Fruit fly (Drosophila melanogaster) whole organism, embryonic: ENCODE data around the gene wuho.
A peak's percentile ranks its signal among the peaks of the same experiment; 100 is the strongest.

Experiments
- Abd-B ChIP-seq: fragments of 200-800 bp; sonication (Bioruptor generic); optimal IDR thresholded peaks from 2 replicates; lab custom pipeline; 2018; ENCODE audit warnings: missing biosample characterization, mild to moderate bottlenecking, missing genetic modification characterization, moderate library complexity
- Awh ChIP-seq: fragments of 200-800 bp; sonication (Bioruptor generic); IDR thresholded peaks from 2 replicates; pipeline ENCODE4, ENCODE4 v1.3.6; 2022; ENCODE audit warnings: missing biosample characterization, missing genetic modification characterization
- Blimp-1 ChIP-seq: fragments of 200-800 bp; sonication (Bioruptor generic); optimal IDR thresholded peaks from 3 replicates; lab custom pipeline; 2018; ENCODE audit warnings: missing biosample characterization, missing genetic modification characterization, mild to moderate bottlenecking, moderate library complexity, missing genetic modification reagents
- CG10366 ChIP-seq: fragments of 200-800 bp; sonication (Bioruptor generic); IDR thresholded peaks from 2 replicates; pipeline ENCODE4 v1.3.6; 2022; ENCODE audit warnings: missing biosample characterization, missing genetic modification characterization
- CG10543 ChIP-seq: fragments of 200-800 bp; sonication (Bioruptor generic); optimal IDR thresholded peaks from 3 replicates; lab custom pipeline; 2017; ENCODE audit warnings: missing biosample characterization, mild to moderate bottlenecking, missing genetic modification characterization, moderate library complexity
- CG11456 ChIP-seq: fragments of 200-800 bp; sonication (Bioruptor generic); IDR thresholded peaks from 3 replicates; pipeline ENCODE4 v1.3.6; 2022; ENCODE audit warnings: missing biosample characterization, missing genetic modification characterization
- CG11723 ChIP-seq: fragments of 200-800 bp; sonication (Bioruptor generic); optimal IDR thresholded peaks from 2 replicates; lab custom pipeline; 2017; ENCODE audit warnings: missing biosample characterization, mild to moderate bottlenecking, missing genetic modification characterization
- CG12155 ChIP-seq: fragments of 200-800 bp; sonication (Bioruptor generic); optimal IDR thresholded peaks from 3 replicates; lab custom pipeline; 2016; ENCODE audit warnings: missing biosample characterization, missing genetic modification characterization
- CG1233 ChIP-seq: fragments of 200-800 bp; sonication (Bioruptor generic); optimal IDR thresholded peaks from 4 replicates; lab custom pipeline; 2018; ENCODE audit warnings: missing biosample characterization, mild to moderate bottlenecking, missing genetic modification characterization
- CG13424 ChIP-seq: fragments of 200-800 bp; sonication (Bioruptor generic); optimal IDR thresholded peaks from 2 replicates; lab custom pipeline; 2019; ENCODE audit warnings: missing biosample characterization, mild to moderate bottlenecking, missing genetic modification characterization, moderate library complexity
- CG14050 ChIP-seq: fragments of 200-800 bp; sonication (Bioruptor generic); IDR thresholded peaks from 3 replicates; pipeline ENCODE4 v1.3.6; 2022; ENCODE audit warnings: missing biosample characterization, missing genetic modification characterization
- CG14710 ChIP-seq: fragments of 200-800 bp; sonication (Bioruptor generic); optimal IDR thresholded peaks from 3 replicates; lab custom pipeline; 2019; ENCODE audit warnings: missing biosample characterization, mild to moderate bottlenecking, missing genetic modification characterization, moderate library complexity
- CG1792 ChIP-seq: fragments of 200-800 bp; sonication (Bioruptor generic); optimal IDR thresholded peaks from 2 replicates; lab custom pipeline; 2016; ENCODE audit warnings: missing biosample characterization, missing genetic modification characterization
- CG34376 ChIP-seq: fragments of 200-800 bp; sonication (Bioruptor generic); optimal IDR thresholded peaks from 2 replicates; lab custom pipeline; 2018; ENCODE audit warnings: missing biosample characterization, mild to moderate bottlenecking, missing genetic modification characterization
- CG4282 ChIP-seq: fragments of 200-800 bp; sonication (Bioruptor generic); optimal IDR thresholded peaks from 2 replicates; lab custom pipeline; 2016; ENCODE audit warnings: missing biosample characterization, missing genetic modification characterization
- CG4404 ChIP-seq: fragments of 200-800 bp; sonication (Bioruptor generic); IDR thresholded peaks from 2 replicates; pipeline ENCODE4 v1.3.6; 2022; ENCODE audit warnings: missing biosample characterization, missing genetic modification characterization
- CG4730 ChIP-seq: fragments of 200-800 bp; sonication (Bioruptor generic); IDR thresholded peaks from 2 replicates; pipeline ENCODE4 v1.3.6; 2022; ENCODE audit warnings: missing biosample characterization, missing genetic modification characterization
- CG4820 ChIP-seq: fragments of 200-800 bp; sonication (Bioruptor generic); optimal IDR thresholded peaks from 3 replicates; lab custom pipeline; 2016; ENCODE audit warnings: missing biosample characterization, missing genetic modification characterization
- CG6654 ChIP-seq: fragments of 200-800 bp; sonication (Bioruptor generic); optimal IDR thresholded peaks from 2 replicates; lab custom pipeline; 2017; ENCODE audit warnings: missing biosample characterization, mild to moderate bottlenecking, missing genetic modification characterization
- CG6765 ChIP-seq: fragments of 200-800 bp; sonication (Bioruptor generic); optimal IDR thresholded peaks from 3 replicates; lab custom pipeline; 2017; ENCODE audit warnings: missing biosample characterization, mild to moderate bottlenecking, missing genetic modification characterization
- CG6854 ChIP-seq: fragments of 200-800 bp; sonication (Bioruptor generic); optimal IDR thresholded peaks from 3 replicates; lab custom pipeline; 2017; ENCODE audit warnings: missing biosample characterization, mild to moderate bottlenecking, missing genetic modification characterization
- CG7271 ChIP-seq: fragments of 200-800 bp; sonication (Bioruptor generic); optimal IDR thresholded peaks from 2 replicates; lab custom pipeline; 2018; ENCODE audit warnings: missing biosample characterization, mild to moderate bottlenecking, missing genetic modification characterization, moderate library complexity
- CG9437 ChIP-seq: fragments of 200-800 bp; sonication (Bioruptor generic); optimal IDR thresholded peaks from 2 replicates; lab custom pipeline; 2018; ENCODE audit warnings: missing biosample characterization, mild to moderate bottlenecking, missing genetic modification characterization
- CG9727 ChIP-seq: fragments of 200-800 bp; sonication (Bioruptor generic); optimal IDR thresholded peaks from 3 replicates; lab custom pipeline; 2017; ENCODE audit warnings: missing biosample characterization, mild to moderate bottlenecking, missing genetic modification characterization
- CHES-1-like ChIP-seq: fragments of 200-800 bp; sonication (Bioruptor generic); optimal IDR thresholded peaks from 2 replicates; lab custom pipeline; 2016; ENCODE audit warnings: missing biosample characterization, missing genetic modification characterization
- CTCF ChIP-seq: fragments of 200-800 bp; sonication (Bioruptor generic); optimal IDR thresholded peaks from 2 replicates; lab custom pipeline; 2017; ENCODE audit warnings: missing biosample characterization, mild to moderate bottlenecking, missing genetic modification characterization, moderate library complexity
- D19A ChIP-seq: fragments of 200-800 bp; optimal IDR thresholded peaks from 3 replicates; lab custom pipeline; 2019; ENCODE audit warnings: missing biosample characterization, mild to moderate bottlenecking, missing genetic modification characterization, moderate library complexity
- Dbx ChIP-seq: fragments of 200-800 bp; sonication (Bioruptor generic); IDR thresholded peaks from 3 replicates; pipeline ENCODE4 v1.3.6; 2022; ENCODE audit warnings: missing biosample characterization, missing genetic modification characterization
- E2f1 ChIP-seq: fragments of 200-800 bp; sonication (Bioruptor generic); IDR thresholded peaks from 2 replicates; pipeline ENCODE4 v1.3.6; 2022; ENCODE audit warnings: missing biosample characterization, missing genetic modification characterization
- HLH4C ChIP-seq: fragments of 200-800 bp; sonication (Bioruptor generic); IDR thresholded peaks from 3 replicates; pipeline ENCODE4 v1.3.6; 2022; ENCODE audit warnings: missing biosample characterization, missing genetic modification characterization; ENCODE audit not compliant: partially characterized antibody
- HLH54F ChIP-seq: fragments of 200-800 bp; sonication (Bioruptor generic); optimal IDR thresholded peaks from 3 replicates; lab custom pipeline; 2016; ENCODE audit warnings: missing biosample characterization, missing genetic modification characterization
- MTF-1 ChIP-seq: fragments of 200-800 bp; sonication (Bioruptor generic); optimal IDR thresholded peaks from 2 replicates; lab custom pipeline; 2018; ENCODE audit warnings: missing biosample characterization, mild to moderate bottlenecking, missing genetic modification characterization, borderline replicate concordance
- Poxn ChIP-seq: fragments of 200-800 bp; sonication (Bioruptor generic); IDR thresholded peaks from 2 replicates; pipeline ENCODE4 v1.3.6; 2022; ENCODE audit warnings: missing biosample characterization, missing genetic modification characterization
- Rx ChIP-seq: fragments of 200-800 bp; sonication (Bioruptor generic); IDR thresholded peaks from 2 replicates; pipeline ENCODE4 v1.3.6; 2022; ENCODE audit warnings: missing biosample characterization, missing genetic modification characterization
- Six4 ChIP-seq: fragments of 200-800 bp; sonication (Bioruptor generic); optimal IDR thresholded peaks from 2 replicates; lab custom pipeline; 2016; ENCODE audit warnings: missing biosample characterization, missing genetic modification characterization
- ase ChIP-seq: fragments of 200-800 bp; sonication (Bioruptor generic); IDR thresholded peaks from 3 replicates; pipeline ENCODE4 v1.3.6; 2022; ENCODE audit warnings: missing biosample characterization, missing genetic modification characterization
- chn ChIP-seq: fragments of 200-800 bp; sonication (Bioruptor generic); optimal IDR thresholded peaks from 2 replicates; lab custom pipeline; 2016; ENCODE audit warnings: missing biosample characterization, missing genetic modification characterization
- dmrt99B ChIP-seq: fragments of 200-800 bp; sonication (Bioruptor generic); optimal IDR thresholded peaks from 2 replicates; lab custom pipeline; 2018; ENCODE audit warnings: missing biosample characterization, mild to moderate bottlenecking, missing genetic modification characterization, moderate library complexity
- emc ChIP-seq: fragments of 200-800 bp; sonication (Bioruptor generic); optimal IDR thresholded peaks from 2 replicates; lab custom pipeline; 2016; ENCODE audit warnings: missing biosample characterization, missing genetic modification characterization
- fd102C ChIP-seq: fragments of 200-800 bp; sonication (Bioruptor generic); optimal IDR thresholded peaks from 2 replicates; lab custom pipeline; 2018; ENCODE audit warnings: missing biosample characterization, mild to moderate bottlenecking, missing genetic modification characterization, moderate library complexity
- gcm2 ChIP-seq: fragments of 200-800 bp; sonication (Bioruptor generic); optimal IDR thresholded peaks from 2 replicates; lab custom pipeline; 2016; ENCODE audit warnings: missing biosample characterization, missing genetic modification characterization
- gem ChIP-seq: fragments of 200-800 bp; sonication (Bioruptor generic); optimal IDR thresholded peaks from 2 replicates; lab custom pipeline; 2019; ENCODE audit warnings: missing biosample characterization, mild to moderate bottlenecking, missing genetic modification characterization, moderate library complexity
- gt ChIP-seq: fragments of 200-800 bp; sonication (Bioruptor generic); IDR thresholded peaks from 2 replicates; pipeline ENCODE4 v1.3.6; 2022; ENCODE audit warnings: missing biosample characterization, missing genetic modification characterization
- lov ChIP-seq, 2 experiments: fragments of 200-800 bp in 1 of 2; fragments of >200 bp in 1 of 2; sonication (Bioruptor generic) in 1 of 2; IDR thresholded peaks in 1 of 2; optimal IDR thresholded peaks in 1 of 2; 2 replicates in 1 of 2; 3 replicates in 1 of 2; pipeline versions ENCODE4 v1.3.6 to Lab custom; 2017 to 2022; ENCODE audit warnings: missing biosample characterization in 1 of 2, missing genetic modification characterization in 1 of 2
- maf-S ChIP-seq: fragments of 200-800 bp; sonication (Bioruptor generic); optimal IDR thresholded peaks from 2 replicates; lab custom pipeline; 2016; ENCODE audit warnings: missing biosample characterization, missing genetic modification characterization
- prd ChIP-seq, 3 experiments: fragments of >200 bp in 2 of 3; fragments of 200-800 bp in 1 of 3; sonication (Bioruptor generic) in 1 of 3; optimal IDR thresholded peaks in 2 of 3; IDR thresholded peaks in 1 of 3; 2 replicates in 2 of 3; 3 replicates in 1 of 3; pipeline versions ENCODE4 v1.3.6 to Lab custom; 2017 to 2022; ENCODE audit warnings: missing biosample characterization in 1 of 3, missing genetic modification characterization in 1 of 3
- ranshi ChIP-seq: fragments of 200-800 bp; sonication (Bioruptor generic); IDR thresholded peaks from 2 replicates; pipeline ENCODE4 v1.3.6; 2022; ENCODE audit warnings: missing biosample characterization, missing genetic modification characterization
- ssp ChIP-seq: fragments of 200-800 bp; sonication (Bioruptor generic); IDR thresholded peaks from 2 replicates; pipeline ENCODE4 v1.3.6; 2022; ENCODE audit warnings: missing biosample characterization, missing genetic modification characterization
- wdn ChIP-seq: fragments of 200-800 bp; sonication (Bioruptor generic); IDR thresholded peaks from 2 replicates; pipeline ENCODE4 v1.3.6; 2022; ENCODE audit warnings: missing biosample characterization, missing genetic modification characterization

wuho gene

dm6 chrX:6316858-6317474, 29.1 kb downstream of the wuho start (continued):
- TF ChIP-seq ase (GFP tag; lab: Robert Waterston, UW): peak; percentile 56; the same call in 2 of the 3 replicates
- peak; percentile 42 for TF ChIP-seq chn
- peak; percentile 54 for TF ChIP-seq Blimp-1 (GFP tag; lab: Kevin White, UChicago)
- TF ChIP-seq CG1792: no peak
- no peak for TF ChIP-seq CG12155 (GFP tag; lab: Kevin White, UChicago)
- peak; percentile 33; the same call in 1 of the 2 replicates for TF ChIP-seq CG4404 (GFP tag; lab: Robert Waterston, UW)
- peak; percentile 73 for TF ChIP-seq Dbx (GFP tag; lab: Robert Waterston, UW)
- peak; percentile 50; the same call in 1 of the 2 replicates for TF ChIP-seq Awh (GFP tag; lab: Robert Waterston, UW)
- TF ChIP-seq E2f1 (GFP tag; lab: Robert Waterston, UW): peak; percentile 58
- peak; percentile 60 for TF ChIP-seq CG14050 (GFP tag; lab: Robert Waterston, UW)
- TF ChIP-seq CG11723 (GFP tag; lab: Kevin White, UChicago): no peak
- peak; percentile 40 for TF ChIP-seq HLH54F (GFP tag; lab: Kevin White, UChicago)
- no peak for TF ChIP-seq CG4282
- TF ChIP-seq CTCF (GFP tag; lab: Kevin White, UChicago): peak; percentile 5
- peak; percentile 51 for TF ChIP-seq CG34376 (GFP tag; lab: Kevin White, UChicago)
- TF ChIP-seq ranshi (GFP tag; lab: Robert Waterston, UW): peak; percentile 70
- TF ChIP-seq CG13424 (tag; lab: Kevin White, UChicago): peak; percentile 66
- peak; percentile 66 for TF ChIP-seq wdn (GFP tag; lab: Robert Waterston, UW)
- TF ChIP-seq maf-S: peak; percentile 18
- no peak for TF ChIP-seq lov (optimal IDR thresholded peaks at IDR 0.05; lab: Kevin White, UChicago)
- no peak for TF ChIP-seq lov (GFP tag; IDR thresholded peaks at IDR 0.05; lab: Robert Waterston, UW)
- TF ChIP-seq gem (tag; lab: Kevin White, UChicago): peak; percentile 66
- TF ChIP-seq Rx (GFP tag; lab: Robert Waterston, UW): peak; percentile 49
- peak; percentile 66 for TF ChIP-seq CG6765 (GFP tag; lab: Kevin White, UChicago)
- peak; percentile 29 for TF ChIP-seq CHES-1-like (GFP tag; lab: Kevin White, UChicago)
- peak; percentile 38 for TF ChIP-seq CG9437 (GFP tag; lab: Kevin White, UChicago)
- TF ChIP-seq HLH4C: no peak
- TF ChIP-seq emc: no peak
- peak; percentile 29; the same call in 1 of the 2 replicates for TF ChIP-seq Poxn
- no peak for TF ChIP-seq CG6654
- 0 out of 2 replicates have a peak, but pooled peaks have one; percentile 27 for TF ChIP-seq CG4730
- TF ChIP-seq CG11456: peak; percentile 56; the same call in 1 of the 3 replicates
- TF ChIP-seq Abd-B (GFP tag; lab: Kevin White, UChicago): peak; percentile 32
- TF ChIP-seq fd102C (GFP tag; lab: Kevin White, UChicago): no peak
- peak; percentile 57 for TF ChIP-seq CG9727 (GFP tag; lab: Kevin White, UChicago)
- TF ChIP-seq CG4820: peak; percentile 10
- TF ChIP-seq CG1233 (GFP tag; lab: Kevin White, UChicago): peak; percentile 61
- 0 out of 2 replicates have a peak, but pooled peaks have one; percentile 24 for TF ChIP-seq gt (GFP tag; lab: Robert Waterston, UW)
- TF ChIP-seq CG10543 (GFP tag; lab: Kevin White, UChicago): peak; percentile 66
- TF ChIP-seq Six4: peak; percentile 28
- TF ChIP-seq CG6854 (GFP tag; lab: Kevin White, UChicago): peak; percentile 63
- peak; percentile 3 for TF ChIP-seq gcm2
- TF ChIP-seq prd (optimal IDR thresholded peaks at IDR 0.05; lab: Kevin White, UChicago): no peak
- TF ChIP-seq prd (GFP tag; IDR thresholded peaks at IDR 0.05; lab: Robert Waterston, UW): peak; percentile 75
- TF ChIP-seq ssp (GFP tag; lab: Robert Waterston, UW): peak; percentile 41; the same call in 1 of the 2 replicates
- peak; percentile 60 for TF ChIP-seq CG10366 (GFP tag; lab: Robert Waterston, UW)
- no peak for TF ChIP-seq CG7271
- TF ChIP-seq CG14710 (tag; lab: Kevin White, UChicago): peak; percentile 13
- no peak for TF ChIP-seq MTF-1 (GFP tag; lab: Kevin White, UChicago)
- TF ChIP-seq dmrt99B (tag; lab: Kevin White, UChicago): peak; percentile 73
- TF ChIP-seq D19A (tag; lab: Kevin White, UChicago): peak; percentile 20
